Fruit fly (Drosophila melanogaster): Measurements from ENCODE around the gene CG33285.

Gene CG33285

dm6 chr3L:21056792-21057567 lies 31.8 kb downstream of the CG33285 start (continued):
- TF ChIP-seq fu2 (GFP tag; optimal IDR thresholded peaks at IDR 0.05) = no peak
- no peak for TF ChIP-seq CG15073 (GFP tag; optimal IDR thresholded peaks at IDR 0.05)
- TF ChIP-seq Hmr (GFP tag; optimal IDR thresholded peaks at IDR 0.05) = no peak
- 0 out of 2 replicates have a peak, but pooled peaks have one; percentile 13 for TF ChIP-seq vvl (GFP tag; IDR thresholded peaks at IDR 0.05)
- TF ChIP-seq org-1 (GFP tag; optimal IDR thresholded peaks at IDR 0.05) = no peak
- peak; percentile 51 for TF ChIP-seq Sox100B (GFP tag; optimal IDR thresholded peaks at IDR 0.05)

dm6 chr3L:21056290-21056689 lies 32.5 kb downstream of the CG33285 start:
- TF ChIP-seq Meics (GFP tag; optimal IDR thresholded peaks at IDR 0.05) = no peak
- TF ChIP-seq D (optimal IDR thresholded peaks at IDR 0.05) = no peak
- peak; percentile 18 for TF ChIP-seq D (GFP tag; optimal IDR thresholded peaks at IDR 0.05)
- TF ChIP-seq nmo (GFP tag; optimal IDR thresholded peaks at IDR 0.05) = peak; percentile 27
- no peak for TF ChIP-seq lola (GFP tag; optimal IDR thresholded peaks at IDR 0.05)
- no peak for TF ChIP-seq CG13624 (GFP tag; optimal IDR thresholded peaks at IDR 0.05)
- no peak for TF ChIP-seq Drgx (GFP tag; IDR thresholded peaks at IDR 0.05)
- TF ChIP-seq Ssrp (tag; optimal IDR thresholded peaks at IDR 0.05) = peak; percentile 6
- no peak for TF ChIP-seq CG10274 (GFP tag; optimal IDR thresholded peaks at IDR 0.05)
- TF ChIP-seq CG11093 (GFP tag; IDR thresholded peaks at IDR 0.05) = no peak
- TF ChIP-seq Trl (optimal IDR thresholded peaks at IDR 0.05) = no peak
- TF ChIP-seq Trl (GFP tag; optimal IDR thresholded peaks at IDR 0.05) = no peak
- no peak for TF ChIP-seq CG3407 (GFP tag; optimal IDR thresholded peaks at IDR 0.05)
- no peak for TF ChIP-seq dpn (GFP tag; optimal IDR thresholded peaks at IDR 0.05)
- no peak for TF ChIP-seq hth (optimal IDR thresholded peaks at IDR 0.05)
- no peak for TF ChIP-seq croc (GFP tag; conservative IDR thresholded peaks at IDR 0.05)
- TF ChIP-seq CG6654 (GFP tag; optimal IDR thresholded peaks at IDR 0.05) = no peak
- TF ChIP-seq her (GFP tag; optimal IDR thresholded peaks at IDR 0.05) = no peak
- TF ChIP-seq NC2β (GFP tag; optimal IDR thresholded peaks at IDR 0.05) = no peak
- TF ChIP-seq phol (tag; optimal IDR thresholded peaks at IDR 0.05) = peak; percentile 43
- peak; percentile 39 for TF ChIP-seq CG2678 (tag; optimal IDR thresholded peaks at IDR 0.05)
- no peak for TF ChIP-seq CG31388 (GFP tag; optimal IDR thresholded peaks at IDR 0.05)
- no peak for TF ChIP-seq zfh2 (GFP tag; optimal IDR thresholded peaks at IDR 0.05)
- peak; percentile 13 for TF ChIP-seq Hr3 (GFP tag; optimal IDR thresholded peaks at IDR 0.05)
- no peak for TF ChIP-seq B-H1 (GFP tag; IDR thresholded peaks at IDR 0.05)
- TF ChIP-seq CG2712 (tag; optimal IDR thresholded peaks at IDR 0.05) = peak; percentile 23
- TF ChIP-seq CG2875 (GFP tag; optimal IDR thresholded peaks at IDR 0.05) = no peak
- no peak for TF ChIP-seq nerfin-2 (GFP tag; IDR thresholded peaks at IDR 0.05; ENCODE audit: partially characterized antibody)
- no peak for TF ChIP-seq Camta (GFP tag; optimal IDR thresholded peaks at IDR 0.05)
- no peak for TF ChIP-seq Rfx (GFP tag; IDR thresholded peaks at IDR 0.05)
- TF ChIP-seq ewg (GFP tag; optimal IDR thresholded peaks at IDR 0.05) = peak; percentile 28
- peak; percentile 8 for TF ChIP-seq CG10267 (tag; optimal IDR thresholded peaks at IDR 0.05)
- no peak for TF ChIP-seq sc (optimal IDR thresholded peaks at IDR 0.05)
- no peak for TF ChIP-seq sc (GFP tag; optimal IDR thresholded peaks at IDR 0.05)
- TF ChIP-seq CG5180 (GFP tag; optimal IDR thresholded peaks at IDR 0.05) = no peak
- TF ChIP-seq Sox102F (GFP tag; optimal IDR thresholded peaks at IDR 0.05) = peak; percentile 39
- TF ChIP-seq bcd (GFP tag; optimal IDR thresholded peaks at IDR 0.05) = no peak
- peak; percentile 3 for TF ChIP-seq Xbp1 (GFP tag; optimal IDR thresholded peaks at IDR 0.05)
- TF ChIP-seq CG7839 (tag; optimal IDR thresholded peaks at IDR 0.05) = peak; percentile 45
- no peak for TF ChIP-seq CG14860 (GFP tag; IDR thresholded peaks at IDR 0.05; ENCODE audit: partially characterized antibody)
- no peak for TF ChIP-seq Doc3 (GFP tag; IDR thresholded peaks at IDR 0.05; ENCODE audit: partially characterized antibody)
- peak; percentile 48 for TF ChIP-seq CG30403 (GFP tag; optimal IDR thresholded peaks at IDR 0.05)
- peak; percentile 55; the same call in 1 of the 3 replicates for TF ChIP-seq CG17361 (GFP tag; IDR thresholded peaks at IDR 0.05)

All from whole organism, embryonic.